Fruit fly (Drosophila melanogaster): ENCODE data around the gene eff.

- TF ChIP-seq toe (GFP tag; optimal IDR thresholded peaks at IDR 0.05), result no peak
- peak; percentile 29 for TF ChIP-seq CG33017 (tag; optimal IDR thresholded peaks at IDR 0.05)
- no peak for TF ChIP-seq CG11617 (GFP tag; optimal IDR thresholded peaks at IDR 0.05)
- TF ChIP-seq cic (GFP tag; optimal IDR thresholded peaks at IDR 0.05), result no peak
- TF ChIP-seq Clk (GFP tag; optimal IDR thresholded peaks at IDR 0.05), result no peak
- TF ChIP-seq tj (GFP tag; optimal IDR thresholded peaks at IDR 0.05), result no peak
- TF ChIP-seq pad (GFP tag; optimal IDR thresholded peaks at IDR 0.05), result no peak
- TF ChIP-seq CG7101 (tag; optimal IDR thresholded peaks at IDR 0.05), result peak; percentile 30
- TF ChIP-seq CG5204 (GFP tag; optimal IDR thresholded peaks at IDR 0.05), result no peak
- no peak for TF ChIP-seq Crg-1 (GFP tag; optimal IDR thresholded peaks at IDR 0.05)
Measured at dm6 chr3R:14742928-14743327, 1.8 kb upstream of the eff start.

All from whole organism, adult.